Fruit fly (Drosophila melanogaster) whole organism, embryonic: ENCODE data around the gene CG31808.
A peak's percentile ranks its signal among the peaks of the same experiment; 100 is the strongest.

Source experiments
- Asciz ChIP-seq: fragments of 200-800 bp; sonication (Bioruptor generic); optimal IDR thresholded peaks from 2 replicates; lab custom pipeline; 2017; ENCODE audit warnings: missing biosample characterization, mild to moderate bottlenecking, missing genetic modification characterization, missing genetic modification reagents
- BEAF-32 ChIP-seq: fragments of 200-800 bp; sonication (Bioruptor generic); optimal IDR thresholded peaks from 3 replicates; lab custom pipeline; 2017; ENCODE audit warnings: missing biosample characterization, missing genetic modification characterization, mild to moderate bottlenecking, moderate library complexity, missing genetic modification reagents
- CG10543 ChIP-seq: fragments of 200-800 bp; sonication (Bioruptor generic); optimal IDR thresholded peaks from 3 replicates; lab custom pipeline; 2017; ENCODE audit warnings: missing biosample characterization, mild to moderate bottlenecking, missing genetic modification characterization, moderate library complexity
- CG11504 ChIP-seq: fragments of 200-800 bp; sonication (Bioruptor generic); optimal IDR thresholded peaks from 3 replicates; lab custom pipeline; 2019; ENCODE audit warnings: missing biosample characterization, mild to moderate bottlenecking, missing genetic modification characterization, moderate library complexity
- CG12219 ChIP-seq: fragments of 200-800 bp; sonication (Bioruptor generic); optimal IDR thresholded peaks from 3 replicates; lab custom pipeline; 2018; ENCODE audit warnings: missing biosample characterization, mild to moderate bottlenecking, missing genetic modification characterization
- CG12744 ChIP-seq: fragments of 200-800 bp; sonication (Bioruptor generic); optimal IDR thresholded peaks from 2 replicates; lab custom pipeline; 2016; ENCODE audit warnings: missing biosample characterization, missing genetic modification characterization
- CG13624 ChIP-seq: fragments of 200-800 bp; sonication (Bioruptor generic); optimal IDR thresholded peaks from 2 replicates; lab custom pipeline; 2016; ENCODE audit warnings: missing biosample characterization, missing genetic modification characterization
- CG13775 ChIP-seq: fragments of 200-800 bp; sonication (Bioruptor generic); optimal IDR thresholded peaks from 3 replicates; lab custom pipeline; 2017; ENCODE audit warnings: missing biosample characterization, mild to moderate bottlenecking, missing genetic modification characterization
- CG14014 ChIP-seq: fragments of 200-800 bp; sonication (Bioruptor generic); IDR thresholded peaks from 2 replicates; pipeline ENCODE4 v1.3.6; 2022; ENCODE audit warnings: missing biosample characterization, missing genetic modification characterization
- CG14667 ChIP-seq: fragments of 200-800 bp; sonication (Bioruptor generic); IDR thresholded peaks from 2 replicates; pipeline ENCODE4 v1.3.6; 2022; ENCODE audit warnings: missing biosample characterization, missing genetic modification characterization
- CG14710 ChIP-seq: fragments of 200-800 bp; sonication (Bioruptor generic); optimal IDR thresholded peaks from 3 replicates; lab custom pipeline; 2019; ENCODE audit warnings: missing biosample characterization, mild to moderate bottlenecking, missing genetic modification characterization, moderate library complexity
- CG15696 ChIP-seq: fragments of 200-800 bp; sonication (Bioruptor generic); optimal IDR thresholded peaks from 2 replicates; lab custom pipeline; 2019; ENCODE audit warnings: missing biosample characterization, mild to moderate bottlenecking, missing genetic modification characterization, moderate library complexity
- CG1603 ChIP-seq: fragments of 200-800 bp; sonication (Bioruptor generic); optimal IDR thresholded peaks from 2 replicates; lab custom pipeline; 2019; ENCODE audit warnings: missing biosample characterization, mild to moderate bottlenecking, missing genetic modification characterization, moderate library complexity
- CG16863 ChIP-seq: fragments of 200-800 bp; sonication (Bioruptor generic); optimal IDR thresholded peaks from 3 replicates; lab custom pipeline; 2016; ENCODE audit warnings: missing biosample characterization, missing genetic modification characterization
- CG18764 ChIP-seq: fragments of 200-800 bp; sonication (Bioruptor generic); optimal IDR thresholded peaks from 3 replicates; lab custom pipeline; 2016; ENCODE audit warnings: missing biosample characterization, missing genetic modification characterization
- CG2120 ChIP-seq: fragments of 200-800 bp; sonication (Bioruptor generic); optimal IDR thresholded peaks from 3 replicates; lab custom pipeline; 2016; ENCODE audit warnings: missing biosample characterization, missing genetic modification characterization
- CG30403 ChIP-seq: fragments of 200-800 bp; sonication (Bioruptor generic); optimal IDR thresholded peaks from 3 replicates; lab custom pipeline; 2016; ENCODE audit warnings: missing biosample characterization, missing genetic modification characterization
- CG3838 ChIP-seq: fragments of 200-800 bp; sonication (Bioruptor generic); optimal IDR thresholded peaks from 3 replicates; lab custom pipeline; 2016; ENCODE audit warnings: missing biosample characterization, missing genetic modification characterization
- CG3847 ChIP-seq: fragments of 200-800 bp; sonication (Bioruptor generic); IDR thresholded peaks from 2 replicates; pipeline ENCODE4 v1.3.6; 2022; ENCODE audit warnings: missing biosample characterization, missing genetic modification characterization
- CG4282 ChIP-seq: fragments of 200-800 bp; sonication (Bioruptor generic); optimal IDR thresholded peaks from 2 replicates; lab custom pipeline; 2016; ENCODE audit warnings: missing biosample characterization, missing genetic modification characterization
- CG4404 ChIP-seq: fragments of 200-800 bp; sonication (Bioruptor generic); IDR thresholded peaks from 2 replicates; pipeline ENCODE4 v1.3.6; 2022; ENCODE audit warnings: missing biosample characterization, missing genetic modification characterization
- CG6689 ChIP-seq: fragments of 200-800 bp; sonication (Bioruptor generic); IDR thresholded peaks from 2 replicates; pipeline ENCODE4 v1.3.6; 2022; ENCODE audit warnings: missing biosample characterization, missing genetic modification characterization
- CG7372 ChIP-seq: fragments of 200-800 bp; sonication (Bioruptor generic); IDR thresholded peaks from 2 replicates; pipeline ENCODE4 v1.3.6; 2022; ENCODE audit warnings: missing biosample characterization, missing genetic modification characterization
- CG7786 ChIP-seq: fragments of 200-800 bp; sonication (Bioruptor generic); optimal IDR thresholded peaks from 2 replicates; lab custom pipeline; 2016; ENCODE audit warnings: missing biosample characterization, missing genetic modification characterization
- CG8924 ChIP-seq: fragments of 200-800 bp; optimal IDR thresholded peaks from 3 replicates; lab custom pipeline; 2019; ENCODE audit warnings: missing biosample characterization, mild to moderate bottlenecking, missing genetic modification characterization, moderate library complexity
- Dbx ChIP-seq: fragments of 200-800 bp; sonication (Bioruptor generic); IDR thresholded peaks from 3 replicates; pipeline ENCODE4 v1.3.6; 2022; ENCODE audit warnings: missing biosample characterization, missing genetic modification characterization
- H15 ChIP-seq: fragments of 200-800 bp; sonication (Bioruptor generic); IDR thresholded peaks from 3 replicates; pipeline ENCODE4 v1.3.6; 2022; ENCODE audit warnings: missing biosample characterization, missing genetic modification characterization
- HHEX ChIP-seq: fragments of 200-800 bp; sonication (Bioruptor generic); optimal IDR thresholded peaks from 3 replicates; lab custom pipeline; 2017; ENCODE audit warnings: missing biosample characterization, mild to moderate bottlenecking, missing genetic modification characterization, missing genetic modification reagents
- HLH54F ChIP-seq: fragments of 200-800 bp; sonication (Bioruptor generic); optimal IDR thresholded peaks from 3 replicates; lab custom pipeline; 2016; ENCODE audit warnings: missing biosample characterization, missing genetic modification characterization
- NC2β ChIP-seq: fragments of 200-800 bp; sonication (Bioruptor generic); optimal IDR thresholded peaks from 2 replicates; lab custom pipeline; 2016; ENCODE audit warnings: missing biosample characterization, missing genetic modification characterization
- NK7.1 ChIP-seq: fragments of 200-800 bp; sonication (Bioruptor generic); optimal IDR thresholded peaks from 3 replicates; lab custom pipeline; 2016; ENCODE audit warnings: missing biosample characterization, missing genetic modification characterization
- PHDP ChIP-seq: fragments of 200-800 bp; sonication (Bioruptor generic); optimal IDR thresholded peaks from 3 replicates; lab custom pipeline; 2018; ENCODE audit warnings: missing biosample characterization, mild to moderate bottlenecking, missing genetic modification characterization, moderate library complexity
- Pdp1 ChIP-seq, 2 experiments: fragments of 200-800 bp; sonication (Bioruptor generic); optimal IDR thresholded peaks; 3 replicates each; lab custom pipeline; 2016; ENCODE audit warnings: missing biosample characterization in 2 of 2, missing genetic modification characterization in 2 of 2, mild to moderate bottlenecking in 1 of 2, moderate library complexity in 1 of 2
- Scr ChIP-seq: fragments of 200-800 bp; sonication (Bioruptor generic); IDR thresholded peaks from 2 replicates; pipeline ENCODE4 v1.3.6; 2022; ENCODE audit warnings: missing biosample characterization, missing genetic modification characterization; ENCODE audit not compliant: partially characterized antibody
- Six4 ChIP-seq: fragments of 200-800 bp; sonication (Bioruptor generic); optimal IDR thresholded peaks from 2 replicates; lab custom pipeline; 2016; ENCODE audit warnings: missing biosample characterization, missing genetic modification characterization
- Xbp1 ChIP-seq: fragments of 200-800 bp; sonication (Bioruptor generic); optimal IDR thresholded peaks from 3 replicates; lab custom pipeline; 2016; ENCODE audit warnings: missing biosample characterization, mild to moderate bottlenecking, missing genetic modification characterization
- ara ChIP-seq: fragments of 200-800 bp; sonication (Bioruptor generic); IDR thresholded peaks from 2 replicates; pipeline ENCODE4 v1.3.6; 2022; ENCODE audit warnings: missing biosample characterization, missing genetic modification characterization
- bsh ChIP-seq, 2 experiments: fragments of 200-800 bp; sonication (Bioruptor generic); optimal IDR thresholded peaks; 2 replicates each; lab custom pipeline; 2017 to 2018; ENCODE audit warnings: mild to moderate bottlenecking in 2 of 2, missing biosample characterization in 2 of 2, missing genetic modification characterization in 2 of 2, moderate library complexity in 1 of 2
- croc ChIP-seq: fragments of 200-800 bp; sonication (Bioruptor generic); conservative IDR thresholded peaks from 3 replicates; pipeline ENCODE4 v1.3.6; 2022; ENCODE audit warnings: missing biosample characterization, missing genetic modification characterization
- fd64A ChIP-seq: fragments of 200-800 bp; sonication (Bioruptor generic); optimal IDR thresholded peaks from 3 replicates; lab custom pipeline; 2018; ENCODE audit warnings: missing biosample characterization, mild to moderate bottlenecking, missing genetic modification characterization
- hth ChIP-seq: fragments of >200 bp; optimal IDR thresholded peaks from 2 replicates; lab custom pipeline; 2017; ENCODE audit warnings: inconsistent platforms
- klu ChIP-seq: fragments of 200-800 bp; sonication (Bioruptor generic); IDR thresholded peaks from 2 replicates; pipeline ENCODE4 v1.3.6; 2022; ENCODE audit warnings: missing biosample characterization, missing genetic modification characterization
- lilli ChIP-seq: fragments of 200-800 bp; sonication (Bioruptor generic); optimal IDR thresholded peaks from 3 replicates; lab custom pipeline; 2016; ENCODE audit warnings: missing biosample characterization, missing genetic modification characterization
- nmo ChIP-seq: fragments of 200-800 bp; sonication (Bioruptor generic); optimal IDR thresholded peaks from 2 replicates; lab custom pipeline; 2018; ENCODE audit warnings: missing biosample characterization, mild to moderate bottlenecking, missing genetic modification characterization, moderate library complexity
- ranshi ChIP-seq: fragments of 200-800 bp; sonication (Bioruptor generic); IDR thresholded peaks from 2 replicates; pipeline ENCODE4 v1.3.6; 2022; ENCODE audit warnings: missing biosample characterization, missing genetic modification characterization
- sc ChIP-seq, 3 experiments: fragments of >200 bp in 2 of 3; fragments of 200-800 bp in 1 of 3; sonication (Bioruptor generic) in 1 of 3; optimal IDR thresholded peaks; 2 replicates in 2 of 3; 3 replicates in 1 of 3; lab custom pipeline; 2017; ENCODE audit warnings: mild to moderate bottlenecking in 1 of 3, missing biosample characterization in 1 of 3, missing genetic modification characterization in 1 of 3, missing genetic modification reagents in 1 of 3
- tin ChIP-seq: fragments of 200-800 bp; sonication (Bioruptor generic); optimal IDR thresholded peaks from 3 replicates; lab custom pipeline; 2016; ENCODE audit warnings: missing biosample characterization, missing genetic modification characterization
- twi ChIP-seq: fragments of 200-800 bp; optimal IDR thresholded peaks from 2 replicates; lab custom pipeline; 2019; ENCODE audit warnings: missing biosample characterization, mild to moderate bottlenecking, missing genetic modification characterization, moderate library complexity
- tx ChIP-seq: fragments of 200-800 bp; sonication (Bioruptor generic); optimal IDR thresholded peaks from 2 replicates; lab custom pipeline; 2016; ENCODE audit warnings: missing biosample characterization, missing genetic modification characterization
- yki ChIP-seq: fragments of >200 bp; optimal IDR thresholded peaks from 3 replicates; lab custom pipeline; 2018
- zfh1 ChIP-seq: fragments of 200-800 bp; sonication (Bioruptor generic); IDR thresholded peaks from 3 replicates; pipeline ENCODE4 v1.3.6; 2022; ENCODE audit warnings: missing biosample characterization, missing genetic modification characterization

Gene CG31808

DNA sequence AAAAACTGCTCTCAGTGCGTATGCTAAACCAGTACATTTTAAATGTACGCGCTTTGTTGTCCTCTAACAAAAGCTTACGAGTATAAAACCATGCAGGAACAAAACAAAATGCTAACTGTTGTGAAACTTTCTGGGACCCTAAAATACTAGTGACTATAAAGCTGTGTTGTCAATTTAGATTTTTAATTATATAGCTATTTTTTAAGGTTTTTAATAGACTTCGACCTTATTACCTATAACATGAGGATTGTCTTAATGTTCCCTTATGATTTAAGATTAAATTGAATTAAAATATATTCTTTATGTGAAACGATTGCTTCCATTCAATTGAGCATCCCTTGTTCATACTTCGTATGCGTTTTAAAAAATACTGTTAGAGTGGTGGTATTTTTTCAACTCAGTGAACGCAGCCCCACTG, 59.3 kb downstream of the CG31808 start (continued):
- TF ChIP-seq CG14710 (tag; lab: Kevin White, UChicago): peak; percentile 80
- peak; percentile 19 for TF ChIP-seq CG13624
- TF ChIP-seq CG2120: peak; percentile 80
- peak; percentile 76; the same call in 2 of the 3 replicates for TF ChIP-seq H15
- no peak for TF ChIP-seq CG10543 (GFP tag; lab: Kevin White, UChicago)
- TF ChIP-seq sc (optimal IDR thresholded peaks at IDR 0.05; lab: Kevin White, UChicago): no peak
- TF ChIP-seq sc (GFP tag; optimal IDR thresholded peaks at IDR 0.05; lab: Kevin White, UChicago): peak; percentile 37
- peak; percentile 30 for TF ChIP-seq twi (tag; lab: Kevin White, UChicago)
- no peak for TF ChIP-seq NC2β (GFP tag; lab: Kevin White, UChicago)
- TF ChIP-seq ara (GFP tag; lab: Robert Waterston, UW): peak; percentile 63
- peak; percentile 55 for TF ChIP-seq CG15696 (tag; lab: Kevin White, UChicago)
- TF ChIP-seq CG14667 (GFP tag; lab: Robert Waterston, UW): peak; percentile 78
- peak; percentile 31 for TF ChIP-seq CG16863 (GFP tag; lab: Kevin White, UChicago)
- peak; percentile 12 for TF ChIP-seq Asciz (GFP tag; lab: Kevin White, UChicago)
- peak; percentile 43 for TF ChIP-seq croc
- peak; percentile 4 for TF ChIP-seq tx (GFP tag; lab: Kevin White, UChicago)
- peak; percentile 81 for TF ChIP-seq Dbx (GFP tag; lab: Robert Waterston, UW)
- TF ChIP-seq CG4404 (GFP tag; lab: Robert Waterston, UW): peak; percentile 59
- no peak for TF ChIP-seq CG4282 (GFP tag; lab: Kevin White, UChicago)
- TF ChIP-seq yki (lab: Kevin White, UChicago): no peak
- no peak for TF ChIP-seq PHDP
- no peak for TF ChIP-seq fd64A (GFP tag; lab: Kevin White, UChicago)
- peak; percentile 30 for TF ChIP-seq CG3838
- TF ChIP-seq CG8924 (tag; lab: Kevin White, UChicago): peak; percentile 77
- TF ChIP-seq NK7.1 (GFP tag; lab: Kevin White, UChicago): no peak
- peak; percentile 36 for TF ChIP-seq CG12744 (GFP tag; lab: Kevin White, UChicago)
- TF ChIP-seq tin (GFP tag; lab: Kevin White, UChicago): peak; percentile 41
- TF ChIP-seq CG12219 (GFP tag; lab: Kevin White, UChicago): no peak
- no peak for TF ChIP-seq Scr (GFP tag; lab: Robert Waterston, UW)
- peak; percentile 61; the same call in 1 of the 2 replicates for TF ChIP-seq klu (GFP tag; lab: Robert Waterston, UW)
- peak; percentile 58 for TF ChIP-seq CG3847 (GFP tag; lab: Robert Waterston, UW)
- peak; percentile 68 for TF ChIP-seq CG13775 (GFP tag; lab: Kevin White, UChicago)
- TF ChIP-seq Six4 (GFP tag; lab: Kevin White, UChicago): no peak
- no peak for TF ChIP-seq CG18764 (GFP tag; lab: Kevin White, UChicago)
- peak; percentile 73 for TF ChIP-seq lilli (GFP tag; lab: Kevin White, UChicago)
- TF ChIP-seq CG1603 (tag; lab: Kevin White, UChicago): peak; percentile 24
- no peak for TF ChIP-seq HHEX (GFP tag; lab: Kevin White, UChicago)
- TF ChIP-seq CG7372 (GFP tag; lab: Robert Waterston, UW): peak; percentile 54
- TF ChIP-seq ranshi: peak; percentile 80; the same call in 1 of the 2 replicates
- TF ChIP-seq Xbp1 (GFP tag; lab: Kevin White, UChicago): peak; percentile 75
- TF ChIP-seq zfh1 (GFP tag; lab: Robert Waterston, UW): peak; percentile 74; the same call in 2 of the 3 replicates
- peak; percentile 77 for TF ChIP-seq CG6689 (GFP tag; lab: Robert Waterston, UW)
- peak; percentile 27 to 50 for TF ChIP-seq Pdp1 (GFP tag; optimal IDR thresholded peaks at IDR 0.05; lab: Kevin White, UChicago)
- peak; percentile 34 for TF ChIP-seq CG7786
- TF ChIP-seq CG30403 (GFP tag; lab: Kevin White, UChicago): peak; percentile 76
- TF ChIP-seq bsh (GFP tag; optimal IDR thresholded peaks at IDR 0.05; lab: Kevin White, UChicago): peak in 1 of 2 experiments; percentile 74
- TF ChIP-seq hth: no peak
- no peak for TF ChIP-seq CG11504
- TF ChIP-seq BEAF-32 (GFP tag; lab: Kevin White, UChicago): peak; percentile 46
- peak; percentile 86 for TF ChIP-seq nmo (GFP tag; lab: Kevin White, UChicago)
- TF ChIP-seq HLH54F (GFP tag; lab: Kevin White, UChicago): peak; percentile 45
- TF ChIP-seq CG14014: peak; percentile 74
